Fruit fly (Drosophila melanogaster) whole organism, embryonic: Measurements from ENCODE around the gene Prtl99C.

Experiments used
- BEAF-32 ChIP-seq: fragments of 200-800 bp; sonication (Bioruptor generic); optimal IDR thresholded peaks from 3 replicates; lab custom pipeline; 2017; ENCODE audit warnings: missing biosample characterization, missing genetic modification characterization, mild to moderate bottlenecking, moderate library complexity, missing genetic modification reagents
- Blimp-1 ChIP-seq: fragments of 200-800 bp; sonication (Bioruptor generic); optimal IDR thresholded peaks from 3 replicates; lab custom pipeline; 2018; ENCODE audit warnings: missing biosample characterization, missing genetic modification characterization, mild to moderate bottlenecking, moderate library complexity, missing genetic modification reagents
- BtbVII ChIP-seq: fragments of 200-800 bp; sonication (Bioruptor generic); optimal IDR thresholded peaks from 3 replicates; lab custom pipeline; 2017; ENCODE audit warnings: missing biosample characterization, mild to moderate bottlenecking, missing genetic modification characterization
- CG11093 ChIP-seq: fragments of 200-800 bp; sonication (Bioruptor generic); IDR thresholded peaks from 3 replicates; pipeline ENCODE4 v1.3.6; 2022; ENCODE audit warnings: missing biosample characterization, missing genetic modification characterization
- CG11398 ChIP-seq: fragments of 200-800 bp; sonication (Bioruptor generic); optimal IDR thresholded peaks from 2 replicates; lab custom pipeline; 2016; ENCODE audit warnings: missing biosample characterization, missing genetic modification characterization
- CG11456 ChIP-seq: fragments of 200-800 bp; sonication (Bioruptor generic); IDR thresholded peaks from 3 replicates; pipeline ENCODE4 v1.3.6; 2022; ENCODE audit warnings: missing biosample characterization, missing genetic modification characterization
- CG11504 ChIP-seq: fragments of 200-800 bp; sonication (Bioruptor generic); optimal IDR thresholded peaks from 3 replicates; lab custom pipeline; 2019; ENCODE audit warnings: missing biosample characterization, mild to moderate bottlenecking, missing genetic modification characterization, moderate library complexity
- CG12299 ChIP-seq: fragments of 200-800 bp; sonication (Bioruptor generic); optimal IDR thresholded peaks from 2 replicates; lab custom pipeline; 2018; ENCODE audit warnings: missing biosample characterization, mild to moderate bottlenecking, missing genetic modification characterization
- CG1603 ChIP-seq: fragments of 200-800 bp; sonication (Bioruptor generic); optimal IDR thresholded peaks from 2 replicates; lab custom pipeline; 2019; ENCODE audit warnings: missing biosample characterization, mild to moderate bottlenecking, missing genetic modification characterization, moderate library complexity
- CG17328 ChIP-seq: fragments of 200-800 bp; sonication (Bioruptor generic); IDR thresholded peaks from 2 replicates; pipeline ENCODE4 v1.3.6; 2022; ENCODE audit warnings: missing biosample characterization, missing genetic modification characterization
- CG2199 ChIP-seq: fragments of 200-800 bp; sonication (Bioruptor generic); IDR thresholded peaks from 3 replicates; pipeline ENCODE4 v1.3.6; 2022; ENCODE audit warnings: missing biosample characterization, missing genetic modification characterization
- CG31388 ChIP-seq: fragments of 200-800 bp; sonication (Bioruptor generic); optimal IDR thresholded peaks from 2 replicates; lab custom pipeline; 2016; ENCODE audit warnings: missing biosample characterization, missing genetic modification characterization
- CG34422 ChIP-seq: fragments of 200-800 bp; sonication (Bioruptor generic); IDR thresholded peaks from 3 replicates; pipeline ENCODE4 v1.3.6; 2022; ENCODE audit warnings: missing biosample characterization, missing genetic modification characterization
- CG4424 ChIP-seq: fragments of 200-800 bp; sonication (Bioruptor generic); optimal IDR thresholded peaks from 3 replicates; lab custom pipeline; 2016; ENCODE audit warnings: missing biosample characterization, missing genetic modification characterization
- CG5953 ChIP-seq: fragments of 200-800 bp; sonication (Bioruptor generic); IDR thresholded peaks from 2 replicates; pipeline ENCODE4 v1.3.6; 2022; ENCODE audit warnings: missing biosample characterization, missing genetic modification characterization
- CG6683 ChIP-seq: fragments of 200-800 bp; sonication (Bioruptor generic); optimal IDR thresholded peaks from 2 replicates; lab custom pipeline; 2017; ENCODE audit warnings: missing biosample characterization, mild to moderate bottlenecking, missing genetic modification characterization, missing genetic modification reagents
- CG6689 ChIP-seq: fragments of 200-800 bp; sonication (Bioruptor generic); IDR thresholded peaks from 2 replicates; pipeline ENCODE4 v1.3.6; 2022; ENCODE audit warnings: missing biosample characterization, missing genetic modification characterization
- CG9215 ChIP-seq: fragments of 200-800 bp; sonication (Bioruptor generic); IDR thresholded peaks from 2 replicates; pipeline ENCODE4 v1.3.6; 2022; ENCODE audit warnings: missing biosample characterization, missing genetic modification characterization
- Drgx ChIP-seq: fragments of 200-800 bp; sonication (Bioruptor generic); IDR thresholded peaks from 2 replicates; pipeline ENCODE4 v1.3.6; 2022; ENCODE audit warnings: missing biosample characterization, missing genetic modification characterization
- E2f2 ChIP-seq: fragments of 200-800 bp; sonication (Bioruptor generic); IDR thresholded peaks from 2 replicates; pipeline ENCODE4 v1.3.6; 2022; ENCODE audit warnings: missing biosample characterization, missing genetic modification characterization
- Ets97D ChIP-seq: fragments of 200-800 bp; sonication (Bioruptor generic); optimal IDR thresholded peaks from 3 replicates; lab custom pipeline; 2016; ENCODE audit warnings: missing biosample characterization, missing genetic modification characterization
- Lhr ChIP-seq: fragments of 200-800 bp; sonication (Bioruptor generic); optimal IDR thresholded peaks from 3 replicates; lab custom pipeline; 2017; ENCODE audit warnings: mild to moderate bottlenecking, missing biosample characterization, missing genetic modification reagents, missing genetic modification characterization
- Optix ChIP-seq: fragments of 200-800 bp; sonication (Bioruptor generic); IDR thresholded peaks from 3 replicates; pipeline ENCODE4 v1.3.6; 2022; ENCODE audit warnings: missing biosample characterization, missing genetic modification characterization
- Rfx ChIP-seq: fragments of 200-800 bp; sonication (Bioruptor generic); IDR thresholded peaks from 2 replicates; pipeline ENCODE4 v1.3.6; 2022; ENCODE audit warnings: missing biosample characterization, missing genetic modification characterization
- Trl ChIP-seq, 3 experiments: fragments of >200 bp in 2 of 3; fragments of 200-800 bp in 1 of 3; sonication (Bioruptor generic) in 1 of 3; optimal IDR thresholded peaks; 2 replicates in 1 of 3; 3 replicates in 2 of 3; lab custom pipeline; 2016 to 2017; ENCODE audit warnings: missing biosample characterization in 1 of 3, missing genetic modification characterization in 1 of 3
- Usf ChIP-seq: fragments of 200-800 bp; sonication (Bioruptor generic); optimal IDR thresholded peaks from 2 replicates; lab custom pipeline; 2017; ENCODE audit warnings: missing genotype, missing biosample characterization, missing genetic modification characterization
- ato ChIP-seq: fragments of 200-800 bp; sonication (Bioruptor generic); IDR thresholded peaks from 2 replicates; pipeline ENCODE4 v1.3.6; 2022; ENCODE audit warnings: missing biosample characterization, missing genetic modification characterization; ENCODE audit not compliant: partially characterized antibody
- cg ChIP-seq: fragments of 200-800 bp; sonication (Bioruptor generic); optimal IDR thresholded peaks from 3 replicates; lab custom pipeline; 2019; ENCODE audit warnings: missing biosample characterization, mild to moderate bottlenecking, missing genetic modification characterization, moderate library complexity
- dati ChIP-seq: fragments of 200-800 bp; sonication (Bioruptor generic); IDR thresholded peaks from 2 replicates; pipeline ENCODE4 v1.3.6; 2022; ENCODE audit warnings: missing biosample characterization, missing genetic modification characterization
- esg ChIP-seq: fragments of 200-800 bp; sonication (Bioruptor generic); conservative IDR thresholded peaks from 2 replicates; pipeline ENCODE4 v1.3.6; 2022; ENCODE audit warnings: missing biosample characterization, missing genetic modification characterization
- exex ChIP-seq: fragments of 200-800 bp; sonication (Bioruptor generic); optimal IDR thresholded peaks from 4 replicates; lab custom pipeline; 2018; ENCODE audit warnings: missing biosample characterization, mild to moderate bottlenecking, missing genetic modification characterization, moderate library complexity
- gce ChIP-seq: fragments of 200-800 bp; sonication (Bioruptor generic); IDR thresholded peaks from 3 replicates; pipeline ENCODE4 v1.3.6; 2022; ENCODE audit warnings: missing biosample characterization, missing genetic modification characterization
- gcm ChIP-seq: fragments of 200-800 bp; sonication (Bioruptor generic); optimal IDR thresholded peaks from 2 replicates; lab custom pipeline; 2019; ENCODE audit warnings: missing biosample characterization, mild to moderate bottlenecking, missing genetic modification characterization, moderate library complexity
- hkb ChIP-seq, 2 experiments: fragments of 200-800 bp in 1 of 2; fragments of >200 bp in 1 of 2; sonication (Bioruptor generic) in 1 of 2; IDR thresholded peaks in 1 of 2; optimal IDR thresholded peaks in 1 of 2; 2 replicates each; pipeline versions ENCODE4 v1.3.6 to Lab custom; 2017 to 2022; ENCODE audit warnings: missing biosample characterization in 1 of 2, missing genetic modification characterization in 1 of 2
- kah ChIP-seq: fragments of 200-800 bp; sonication (Bioruptor generic); optimal IDR thresholded peaks from 2 replicates; lab custom pipeline; 2018; ENCODE audit warnings: missing biosample characterization, mild to moderate bottlenecking, missing genetic modification characterization
- kay ChIP-seq: fragments of 200-800 bp; sonication (Bioruptor generic); optimal IDR thresholded peaks from 2 replicates; lab custom pipeline; 2016; ENCODE audit warnings: missing biosample characterization, missing genetic modification characterization
- ken ChIP-seq: fragments of 200-800 bp; sonication (Bioruptor generic); IDR thresholded peaks from 3 replicates; pipeline ENCODE4 v1.3.6; 2022; ENCODE audit warnings: missing biosample characterization, missing genetic modification characterization
- lilli ChIP-seq: fragments of 200-800 bp; sonication (Bioruptor generic); optimal IDR thresholded peaks from 3 replicates; lab custom pipeline; 2016; ENCODE audit warnings: missing biosample characterization, missing genetic modification characterization
- mld ChIP-seq: fragments of 200-800 bp; sonication (Bioruptor generic); IDR thresholded peaks from 3 replicates; pipeline ENCODE4 v1.3.6; 2022; ENCODE audit warnings: missing biosample characterization, missing genetic modification characterization; ENCODE audit not compliant: partially characterized antibody
- nau ChIP-seq: fragments of 200-800 bp; sonication (Bioruptor generic); optimal IDR thresholded peaks from 3 replicates; lab custom pipeline; 2017; ENCODE audit warnings: missing biosample characterization, mild to moderate bottlenecking, missing genetic modification characterization, missing genetic modification reagents
- pfk ChIP-seq: fragments of 200-800 bp; sonication (Bioruptor generic); optimal IDR thresholded peaks from 2 replicates; lab custom pipeline; 2018; ENCODE audit warnings: missing biosample characterization, mild to moderate bottlenecking, missing genetic modification characterization, moderate library complexity
- pnt ChIP-seq: fragments of 200-800 bp; sonication (Bioruptor generic); optimal IDR thresholded peaks from 3 replicates; lab custom pipeline; 2016; ENCODE audit warnings: missing biosample characterization, missing genetic modification characterization
- ro ChIP-seq: fragments of 200-800 bp; sonication (Bioruptor generic); IDR thresholded peaks from 2 replicates; pipeline ENCODE4 v1.3.6; 2022; ENCODE audit warnings: missing biosample characterization, missing genetic modification characterization
- sisA ChIP-seq: fragments of 200-800 bp; sonication (Bioruptor generic); IDR thresholded peaks from 2 replicates; pipeline ENCODE4 v1.3.6; 2022; ENCODE audit warnings: missing biosample characterization, missing genetic modification characterization
- tgo ChIP-seq: fragments of 200-800 bp; sonication (Bioruptor generic); IDR thresholded peaks from 3 replicates; pipeline ENCODE4 v1.3.6; 2022; ENCODE audit warnings: missing biosample characterization, missing genetic modification characterization
- tin ChIP-seq: fragments of 200-800 bp; sonication (Bioruptor generic); optimal IDR thresholded peaks from 3 replicates; lab custom pipeline; 2016; ENCODE audit warnings: missing biosample characterization, missing genetic modification characterization
- toy ChIP-seq: fragments of 200-800 bp; sonication (Bioruptor generic); IDR thresholded peaks from 2 replicates; pipeline ENCODE4 v1.3.6; 2022; ENCODE audit warnings: missing biosample characterization, missing genetic modification characterization
- vfl ChIP-seq: fragments of 200-800 bp; sonication (Bioruptor generic); optimal IDR thresholded peaks from 2 replicates; lab custom pipeline; 2016; ENCODE audit warnings: missing biosample characterization, missing genetic modification characterization

Gene Prtl99C

DNA sequence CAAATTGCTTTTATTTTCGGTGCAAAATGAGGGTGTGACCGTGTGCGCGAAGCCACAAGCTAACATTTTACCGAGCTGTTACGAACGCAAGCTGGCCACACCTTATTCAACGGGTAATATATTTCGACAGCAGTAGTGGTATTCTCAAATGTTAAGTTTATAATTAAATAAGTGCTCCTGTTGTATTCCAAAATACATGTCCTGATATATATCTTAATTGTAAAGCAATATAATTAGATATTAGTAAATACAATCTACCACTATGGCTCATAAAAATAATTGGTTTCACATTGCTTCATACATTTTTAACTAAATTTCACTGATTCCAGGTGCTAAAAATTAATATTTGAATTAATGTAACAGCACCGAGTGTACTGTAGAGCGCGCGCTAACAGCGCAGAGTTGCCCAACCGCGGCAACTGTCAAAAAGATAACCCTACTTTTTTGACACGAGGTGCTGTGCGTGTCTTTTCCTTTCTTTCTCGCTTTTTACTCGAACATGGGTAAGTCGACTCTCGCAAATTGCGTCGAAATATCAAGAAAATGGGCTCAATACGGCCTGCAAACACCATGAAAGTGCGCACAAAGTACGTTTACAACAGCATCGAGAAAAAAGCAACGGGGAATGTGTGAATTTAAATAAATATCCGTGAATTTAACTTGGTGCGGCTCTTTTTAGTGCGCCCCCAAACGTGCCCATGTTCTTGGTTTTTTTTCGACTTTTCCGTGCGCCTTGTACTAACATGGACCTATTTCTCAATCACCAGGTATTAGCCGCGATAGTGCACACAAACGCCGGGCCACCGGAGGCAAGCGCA is 25.9 kb downstream of the Prtl99C start, which contains the start of the genes CG15514 and RpS8 (continued):
- peak; percentile 37; the same call in 1 of the 3 replicates for TF ChIP-seq tgo (GFP tag; lab: Robert Waterston, UW)
- TF ChIP-seq E2f2 (GFP tag; lab: Robert Waterston, UW) = peak; percentile 72
- TF ChIP-seq Trl (optimal IDR thresholded peaks at IDR 0.05; lab: Kevin White, UChicago) = no peak
- peak; percentile 41 for TF ChIP-seq Trl (GFP tag; optimal IDR thresholded peaks at IDR 0.05; lab: Kevin White, UChicago)
- TF ChIP-seq kah = peak; percentile 30
- TF ChIP-seq CG1603 (tag; lab: Kevin White, UChicago) = peak; percentile 66
- TF ChIP-seq Drgx (GFP tag; lab: Robert Waterston, UW) = no peak
- no peak for TF ChIP-seq ro (GFP tag; lab: Robert Waterston, UW)
- TF ChIP-seq hkb (optimal IDR thresholded peaks at IDR 0.05; lab: Kevin White, UChicago) = peak; percentile 77
- TF ChIP-seq hkb (GFP tag; IDR thresholded peaks at IDR 0.05; lab: Robert Waterston, UW) = peak; percentile 11; the same call in 1 of the 2 replicates
- 0 out of 3 replicates have a peak, but pooled peaks have one; percentile 38 for TF ChIP-seq ken (GFP tag; lab: Robert Waterston, UW)
- TF ChIP-seq lilli = peak; percentile 22
- TF ChIP-seq exex (tag; lab: Kevin White, UChicago) = no peak
- peak; percentile 42 for TF ChIP-seq CG4424
- TF ChIP-seq Ets97D (GFP tag; lab: Kevin White, UChicago) = peak; percentile 97
- peak; percentile 45 for TF ChIP-seq BtbVII
- TF ChIP-seq sisA = peak; percentile 7; the same call in 1 of the 2 replicates
- no peak for TF ChIP-seq CG9215 (GFP tag; lab: Robert Waterston, UW)
- TF ChIP-seq BEAF-32 (GFP tag; lab: Kevin White, UChicago) = peak; percentile 52
- no peak for TF ChIP-seq ato (GFP tag; lab: Robert Waterston, UW)
- no peak for TF ChIP-seq toy (GFP tag; lab: Robert Waterston, UW)
- no peak for TF ChIP-seq nau (GFP tag; lab: Kevin White, UChicago)
- TF ChIP-seq gce (GFP tag; lab: Robert Waterston, UW) = no peak; the same call in 2 of the 3 replicates
- TF ChIP-seq CG6689 (GFP tag; lab: Robert Waterston, UW) = peak; percentile 76
- peak; percentile 33; the same call in 1 of the 3 replicates for TF ChIP-seq Optix (GFP tag; lab: Robert Waterston, UW)
- TF ChIP-seq mld (GFP tag; lab: Robert Waterston, UW) = no peak
- TF ChIP-seq Blimp-1 (GFP tag; lab: Kevin White, UChicago) = peak; percentile 63
- TF ChIP-seq CG11456 (GFP tag; lab: Robert Waterston, UW) = peak; percentile 63; the same call in 1 of the 3 replicates
- TF ChIP-seq Rfx (GFP tag; lab: Robert Waterston, UW) = peak; percentile 73
- peak; percentile 38 for TF ChIP-seq tin (GFP tag; lab: Kevin White, UChicago)
- TF ChIP-seq CG12299 (tag; lab: Kevin White, UChicago) = peak; percentile 45
- no peak for TF ChIP-seq CG11093 (GFP tag; lab: Robert Waterston, UW)
- no peak for TF ChIP-seq CG2199 (GFP tag; lab: Robert Waterston, UW)
- TF ChIP-seq kay = no peak
- no peak for TF ChIP-seq CG11398 (GFP tag; lab: Kevin White, UChicago)
- TF ChIP-seq CG5953 = peak; percentile 42; the same call in 1 of the 2 replicates
- no peak for TF ChIP-seq CG6683 (GFP tag; lab: Kevin White, UChicago)
- peak; percentile 80 for TF ChIP-seq CG11504 (tag; lab: Kevin White, UChicago)
- no peak for TF ChIP-seq pnt (GFP tag; lab: Kevin White, UChicago)
- TF ChIP-seq CG31388 (GFP tag; lab: Kevin White, UChicago) = no peak
- no peak for TF ChIP-seq vfl (GFP tag; lab: Kevin White, UChicago)
- no peak; the same call in 1 of the 2 replicates for TF ChIP-seq esg
- 0 out of 2 replicates have a peak, but pooled peaks have one; percentile 30 for TF ChIP-seq CG17328 (GFP tag; lab: Robert Waterston, UW)
- TF ChIP-seq Lhr = peak; percentile 69
- peak; percentile 8 for TF ChIP-seq Usf (GFP tag; lab: Kevin White, UChicago)
- TF ChIP-seq gcm (GFP tag; lab: Kevin White, UChicago) = peak; percentile 38
- peak; percentile 51 for TF ChIP-seq pfk
- peak; percentile 62; the same call in 1 of the 3 replicates for TF ChIP-seq CG34422 (GFP tag; lab: Robert Waterston, UW)
- no peak for TF ChIP-seq dati
- TF ChIP-seq cg (GFP tag; lab: Kevin White, UChicago) = no peak
